Worm (Caenorhabditis elegans): ENCODE data around the gene miga-1.

miga-1 gene

ce11 chrV:12353505-12353904, 47.2 kb downstream of the miga-1 start:
- TF ChIP-seq bed-3 (GFP tag; optimal IDR thresholded peaks at IDR 0.05) (no peak), sem-2 (GFP tag; optimal IDR thresholded peaks at IDR 0.05) (no peak), unc-120 (tag; optimal IDR thresholded peaks at IDR 0.05; ENCODE audit: poor library complexity, severe bottlenecking) (no peak), mls-2 (tag; optimal IDR thresholded peaks at IDR 0.05) (peak; percentile 44)

ce11 chrV:12352881-12353280, 47.8 kb downstream of the miga-1 start:
- TF ChIP-seq ceh-83 (GFP tag; optimal IDR thresholded peaks at IDR 0.05) (peak; percentile 66), blmp-1 (tag; optimal IDR thresholded peaks at IDR 0.05) (no peak), nhr-12 (tag; optimal IDR thresholded peaks at IDR 0.05) (no peak), bed-3 (GFP tag; optimal IDR thresholded peaks at IDR 0.05) (no peak), sptf-1 (tag; optimal IDR thresholded peaks at IDR 0.05) (no peak), pha-4 (tag; optimal IDR thresholded peaks at IDR 0.05) (no peak), flh-1 (GFP tag; optimal IDR thresholded peaks at IDR 0.05) (no peak), ham-2 (GFP tag; optimal IDR thresholded peaks at IDR 0.05) (peak; percentile 52), M03D4.4 (tag; optimal IDR thresholded peaks at IDR 0.05) (no peak), unc-62 (GFP tag; optimal IDR thresholded peaks at IDR 0.05) (no peak), sem-2 (GFP tag; optimal IDR thresholded peaks at IDR 0.05) (no peak)

ce11 chrV:12352445-12352844, 48.2 kb downstream of the miga-1 start, which contains the start of gene sqt-3:
sqt-3 (plus strand) TSS chrV:12352745.
- no peak for TF ChIP-seq zip-8 (tag; optimal IDR thresholded peaks at IDR 0.05)
- TF ChIP-seq lin-32 (GFP tag; optimal IDR thresholded peaks at IDR 0.05), result no peak
- no peak for TF ChIP-seq ceh-39 (tag; optimal IDR thresholded peaks at IDR 0.05)
- TF ChIP-seq mls-2 (tag; optimal IDR thresholded peaks at IDR 0.05), result no peak
- TF ChIP-seq sem-2 (GFP tag; optimal IDR thresholded peaks at IDR 0.05), result no peak
- TF ChIP-seq blmp-1 (tag; optimal IDR thresholded peaks at IDR 0.05), result no peak
- no peak for TF ChIP-seq cnd-1 (tag; optimal IDR thresholded peaks at IDR 0.05)
- TF ChIP-seq nhr-237 (tag; optimal IDR thresholded peaks at IDR 0.05), result no peak
- no peak for TF ChIP-seq ceh-83 (GFP tag; optimal IDR thresholded peaks at IDR 0.05)

DNA sequence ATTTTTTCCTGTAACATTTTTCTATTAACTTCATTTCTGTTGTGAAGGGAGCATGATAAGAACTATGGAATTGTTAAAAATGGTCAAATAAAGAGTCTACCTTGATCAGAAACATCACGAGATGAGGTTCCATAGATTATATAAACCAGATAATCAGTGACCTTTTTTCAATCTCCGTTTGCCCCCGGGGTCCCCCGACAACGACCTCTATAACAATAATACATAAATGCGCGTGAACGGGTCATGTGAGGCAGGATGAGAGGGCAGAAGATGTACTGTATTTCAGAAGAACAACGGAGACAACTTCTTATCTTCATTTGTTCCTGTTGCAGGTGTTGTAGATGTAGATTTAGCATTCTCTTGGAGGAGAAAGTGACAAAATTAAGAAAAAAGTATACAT, 48.8 kb downstream of the miga-1 start:
- no peak for TF ChIP-seq drap-1 (GFP tag; optimal IDR thresholded peaks at IDR 0.05)
- TF ChIP-seq elt-1 (tag; optimal IDR thresholded peaks at IDR 0.05; ENCODE audit: borderline replicate concordance, insufficient read depth), result peak; percentile 68
- TF ChIP-seq ham-2 (GFP tag; optimal IDR thresholded peaks at IDR 0.05), result no peak

DNA sequence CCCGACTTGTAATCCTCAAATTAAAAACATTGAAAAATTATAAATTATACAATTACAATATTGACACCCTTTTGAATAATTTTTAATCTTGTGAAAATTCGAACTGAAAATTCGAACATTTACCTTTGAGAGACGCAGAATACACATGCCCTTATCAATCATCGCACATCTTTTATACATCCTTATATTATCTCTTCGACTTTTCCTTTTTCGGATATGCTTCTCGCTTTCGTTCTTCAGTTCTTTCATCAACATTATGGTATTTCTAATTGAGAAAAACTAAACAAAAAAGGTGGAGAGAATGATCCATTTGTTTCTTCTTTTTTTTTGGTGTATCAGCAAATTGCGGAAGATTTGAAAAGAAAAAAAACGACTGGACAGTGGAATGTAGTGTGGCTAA, 51.3 kb downstream of the miga-1 start:
- no peak for TF ChIP-seq drap-1 (GFP tag; optimal IDR thresholded peaks at IDR 0.05)
- no peak for TF ChIP-seq nhr-237 (tag; optimal IDR thresholded peaks at IDR 0.05)
- no peak for TF ChIP-seq sem-2 (GFP tag; optimal IDR thresholded peaks at IDR 0.05)
- no peak for TF ChIP-seq tbx-8 (GFP tag; optimal IDR thresholded peaks at IDR 0.05)
- peak; percentile 66 for TF ChIP-seq elt-1 (tag; optimal IDR thresholded peaks at IDR 0.05; ENCODE audit: borderline replicate concordance, insufficient read depth)
- peak; percentile 53 for TF ChIP-seq blmp-1 (tag; optimal IDR thresholded peaks at IDR 0.05)
- TF ChIP-seq ham-2 (GFP tag; optimal IDR thresholded peaks at IDR 0.05), result no peak
- TF ChIP-seq mab-5 (tag; optimal IDR thresholded peaks at IDR 0.05), result no peak
- TF ChIP-seq elt-3 (tag; optimal IDR thresholded peaks at IDR 0.05), result peak; percentile 39

Measured in whole organism, mixed stage, embryonic.